Worm (Caenorhabditis elegans) whole organism, L1 larva: Measurements from ENCODE around the gene F47G3.4.

Experiments used
- F16B12.6 ChIP-seq: fragments of 150-350 bp; optimal IDR thresholded peaks from 2 replicates; lab custom pipeline; 2014; ENCODE audit warnings: missing biosample characterization, missing genetic modification characterization
- aly-2 ChIP-seq: fragments of 150-350 bp; optimal IDR thresholded peaks from 2 replicates; lab custom pipeline; 2014; ENCODE audit warnings: missing biosample characterization, missing genetic modification characterization
- fkh-10 ChIP-seq: sonication (generic microtip); optimal IDR thresholded peaks from 2 replicates; lab custom pipeline; 2017; ENCODE audit warnings: missing biosample characterization, missing genetic modification reagents, missing genetic modification characterization
- hpl-2 ChIP-seq: fragments of 150-350 bp; optimal IDR thresholded peaks from 2 replicates; lab custom pipeline; 2014; ENCODE audit warnings: missing biosample characterization, missing genetic modification reagents, missing genetic modification characterization
- irx-1 ChIP-seq: sonication (generic microtip); optimal IDR thresholded peaks from 2 replicates; lab custom pipeline; 2016; ENCODE audit warnings: missing genetic modification characterization, missing compliant biosample characterization
- nhr-76 ChIP-seq: sonication (generic microtip); optimal IDR thresholded peaks from 2 replicates; lab custom pipeline; 2017; ENCODE audit warnings: missing biosample characterization, missing genetic modification characterization
- snpc-4 ChIP-seq: fragments of 150-350 bp; optimal IDR thresholded peaks from 2 replicates; lab custom pipeline; 2014; ENCODE audit warnings: missing biosample characterization, missing genetic modification characterization
- unc-130 ChIP-seq: fragments of 150-350 bp; optimal IDR thresholded peaks from 2 replicates; lab custom pipeline; 2017; ENCODE audit warnings: missing biosample characterization, missing genetic modification characterization, inconsistent platforms

- TF ChIP-seq aly-2 (no peak), fkh-10 (GFP tag; lab: Kevin White, UChicago) (no peak), F16B12.6 (tag; lab: Kevin White, UChicago) (no peak), unc-130 (no peak), snpc-4 (tag; lab: Kevin White, UChicago) (no peak), irx-1 (tag; lab: Kevin White, UChicago) (no peak), nhr-76 (tag; lab: Kevin White, UChicago) (no peak), hpl-2 (no peak)
Observed at ce11 chrX:2386922-2387566, 5.7 kb downstream of the F47G3.4 start.
